Worm (Caenorhabditis elegans): ENCODE results near the gene ell-1.

The ell-1 gene

DNA sequence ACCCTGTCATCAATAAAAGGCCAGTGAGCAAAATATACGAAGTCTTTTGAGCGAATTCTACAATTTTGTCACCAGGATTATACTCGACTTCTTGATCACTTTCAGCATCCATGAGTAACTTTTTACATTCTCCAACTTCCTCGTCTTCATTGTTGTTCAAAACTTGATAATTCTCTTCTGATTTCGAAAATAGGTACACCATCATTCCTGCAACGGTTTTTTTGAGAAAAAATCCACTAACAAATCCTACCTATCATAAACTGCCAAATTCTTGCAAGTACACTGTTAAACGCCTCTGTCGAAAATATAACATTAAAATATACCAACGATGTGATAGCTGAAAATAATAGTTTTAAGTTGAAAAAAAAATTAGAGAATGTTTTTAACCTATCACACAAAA lies 49.4 kb upstream of the ell-1 start:
- TF ChIP-seq mcd-1 (GFP tag; IDR thresholded peaks at IDR 0.05) (no peak), nhr-27 (tag; optimal IDR thresholded peaks at IDR 0.05) (no peak), K11D2.4 (GFP tag; IDR thresholded peaks at IDR 0.05) (no peak)

DNA sequence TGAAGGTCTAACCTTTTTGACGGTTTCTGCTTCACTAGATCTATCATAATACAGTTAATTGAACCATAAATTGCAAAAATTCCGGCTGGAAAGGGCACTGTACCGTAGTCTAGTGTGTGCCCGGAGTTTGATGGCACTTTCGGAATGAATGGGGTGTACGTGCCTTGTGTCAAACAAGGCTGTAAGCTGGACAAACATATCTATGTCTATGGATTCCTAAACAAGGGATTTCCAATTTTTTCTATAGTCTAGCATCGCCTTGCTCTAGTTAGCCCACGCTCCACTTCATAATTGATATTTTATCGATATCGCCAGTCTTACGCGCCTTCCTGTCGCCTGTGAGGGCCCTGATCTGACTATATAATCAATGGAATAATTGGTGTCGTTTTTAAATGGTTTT lies 47.7 kb upstream of the ell-1 start, which contains the start of gene oac-52:
Gene oac-52 (minus strand): TSS at position 101 of the 400 bp plus-strand sequence.
- TF ChIP-seq ztf-28 (GFP tag; IDR thresholded peaks at IDR 0.05): no peak
- no peak for TF ChIP-seq egl-44 (GFP tag; IDR thresholded peaks at IDR 0.05)
- TF ChIP-seq athp-1 (tag; optimal IDR thresholded peaks at IDR 0.05): no peak
- no peak for TF ChIP-seq ceh-40 (GFP tag; IDR thresholded peaks at IDR 0.05)
- TF ChIP-seq F23B12.7 (tag; optimal IDR thresholded peaks at IDR 0.05; ENCODE audit: insufficient read depth): no peak
- TF ChIP-seq madf-3 (GFP tag; IDR thresholded peaks at IDR 0.05): no peak
- no peak for TF ChIP-seq tlf-1 (GFP tag; optimal IDR thresholded peaks at IDR 0.05)
- TF ChIP-seq F37B4.10 (GFP tag; IDR thresholded peaks at IDR 0.05): no peak
- no peak for TF ChIP-seq xnd-1 (tag; optimal IDR thresholded peaks at IDR 0.05)
- TF ChIP-seq Y56A3A.18 (GFP tag; IDR thresholded peaks at IDR 0.05): no peak
- TF ChIP-seq ztf-18 (tag; optimal IDR thresholded peaks at IDR 0.05): no peak
- no peak for TF ChIP-seq dox-1 (GFP tag; IDR thresholded peaks at IDR 0.05)

DNA sequence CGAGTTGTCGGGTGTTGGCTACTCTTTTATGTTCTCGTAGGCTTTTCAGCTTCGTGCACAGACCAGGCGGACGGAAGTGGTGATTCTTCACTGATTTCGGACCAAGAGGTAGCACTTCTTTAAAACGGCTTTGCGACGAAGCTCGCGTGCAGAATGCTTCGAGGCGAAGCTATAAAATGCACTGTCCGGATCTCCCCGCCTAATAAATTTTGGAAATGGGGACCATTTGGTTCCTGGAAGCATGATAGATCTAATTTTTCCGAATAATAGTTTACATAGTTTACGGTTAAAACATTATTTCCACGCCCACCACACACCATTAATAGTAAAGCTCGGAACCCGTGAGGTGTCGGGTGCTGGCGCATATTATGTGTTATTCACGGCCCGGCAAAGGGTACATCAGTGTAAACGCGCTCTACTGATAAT lies 46.6 kb upstream of the ell-1 start:
- TF ChIP-seq hsf-1 (GFP tag; IDR thresholded peaks at IDR 0.05) (peak; percentile 64; the same call in 1 of the 2 replicates), F33H1.4 (GFP tag; IDR thresholded peaks at IDR 0.05) (peak; percentile 53), nhr-80 (tag; optimal IDR thresholded peaks at IDR 0.05) (no peak), mcd-1 (GFP tag; IDR thresholded peaks at IDR 0.05) (peak; percentile 90), snpc-4 (GFP tag; optimal IDR thresholded peaks at IDR 0.05) (peak; percentile 85), snpc-4 (tag; optimal IDR thresholded peaks at IDR 0.05) (peak; percentile 83 to 96 (median 92)), D2030.7 (GFP tag; IDR thresholded peaks at IDR 0.05) (peak; percentile 96), ceh-100 (GFP tag; IDR thresholded peaks at IDR 0.05) (peak; percentile 73; the same call in 1 of the 2 replicates), mes-4 (tag; optimal IDR thresholded peaks at IDR 0.05) (peak; percentile 9), aptf-3 (GFP tag; IDR thresholded peaks at IDR 0.05) (0 out of 2 replicates have a peak, but pooled peaks have one; percentile 55), sptf-2 (GFP tag; optimal IDR thresholded peaks at IDR 0.05) (peak; percentile 52), attf-6 (GFP tag; IDR thresholded peaks at IDR 0.05) (peak; percentile 95), Y95B8A.8 (GFP tag; IDR thresholded peaks at IDR 0.05) (no peak), ekl-4 (GFP tag; IDR thresholded peaks at IDR 0.05) (no peak; the same call in none of the 2 replicates), pbrm-1 (GFP tag; IDR thresholded peaks at IDR 0.05) (peak; percentile 88), efl-1 (GFP tag; optimal IDR thresholded peaks at IDR 0.05) (peak; percentile 29), die-1 (tag; optimal IDR thresholded peaks at IDR 0.05) (peak; percentile 60), ceh-58 (GFP tag; IDR thresholded peaks at IDR 0.05) (0 out of 2 replicates have a peak, but pooled peaks have one; percentile 52), B0336.3 (GFP tag; IDR thresholded peaks at IDR 0.05) (peak; percentile 71), ztf-18 (tag; optimal IDR thresholded peaks at IDR 0.05) (peak; percentile 78), F52B5.7 (tag; optimal IDR thresholded peaks at IDR 0.05) (peak; percentile 21), sdz-38 (tag; optimal IDR thresholded peaks at IDR 0.05) (no peak), ama-1 (optimal IDR thresholded peaks at IDR 0.05) (peak; percentile 50), ama-1 (GFP tag; optimal IDR thresholded peaks at IDR 0.05) (no peak), xnd-1 (tag; optimal IDR thresholded peaks at IDR 0.05) (peak; percentile 46), snpc-3.4 (tag; optimal IDR thresholded peaks at IDR 0.05) (peak; percentile 77), repo-1 (tag; optimal IDR thresholded peaks at IDR 0.05) (peak; percentile 69), him-1 (tag; optimal IDR thresholded peaks at IDR 0.05) (peak; percentile 80), C17E4.6 (GFP tag; IDR thresholded peaks at IDR 0.05) (peak; percentile 76), lsl-1 (GFP tag; optimal IDR thresholded peaks at IDR 0.05) (peak; percentile 74), ztf-22 (GFP tag; optimal IDR thresholded peaks at IDR 0.05) (no peak), hrde-1 (tag; optimal IDR thresholded peaks at IDR 0.05; ENCODE audit: borderline replicate concordance) (peak; percentile 47), madf-6 (GFP tag; IDR thresholded peaks at IDR 0.05) (peak; percentile 85), lin-26 (GFP tag; IDR thresholded peaks at IDR 0.05) (peak; percentile 78; the same call in 1 of the 2 replicates), nhr-27 (tag; optimal IDR thresholded peaks at IDR 0.05) (no peak)
